Worm (Caenorhabditis elegans): ENCODE measurements around the gene ttr-32.

The ttr-32 gene

DNA sequence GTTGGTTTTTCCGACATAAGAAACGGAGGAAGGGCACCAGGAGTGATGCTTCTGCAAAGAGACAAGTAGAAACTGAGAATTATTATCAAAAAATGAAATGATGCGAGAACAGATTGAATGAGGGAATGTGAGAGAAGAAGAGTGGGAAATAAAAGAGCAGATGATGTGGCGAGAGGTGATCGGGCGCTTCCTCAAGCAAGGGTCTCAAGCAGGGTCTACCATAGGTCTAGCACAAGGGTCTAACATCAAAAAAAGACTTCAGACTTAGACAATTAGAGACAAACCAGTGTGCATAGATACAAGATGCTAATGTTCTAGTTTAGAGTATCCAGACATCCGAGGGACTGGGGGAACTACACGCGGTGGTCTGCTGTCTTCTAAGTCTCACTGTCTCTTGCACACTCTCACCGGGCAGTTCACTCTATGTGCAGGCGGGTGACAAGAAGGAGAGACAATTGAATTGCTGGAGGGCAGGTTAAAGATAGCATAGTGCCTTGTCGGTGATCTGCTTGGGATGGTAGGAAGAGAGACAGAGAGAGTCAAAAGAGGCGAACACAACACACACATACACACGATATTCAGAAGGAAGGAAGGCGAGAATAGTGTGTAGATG is 4.0 kb downstream of the ttr-32 start, which contains the start of gene R13A5.7 (continued):
- TF ChIP-seq egl-18 (GFP tag; IDR thresholded peaks at IDR 0.05): no peak
- TF ChIP-seq tlf-1 (GFP tag; optimal IDR thresholded peaks at IDR 0.05): peak; percentile 28
- peak; percentile 21 for TF ChIP-seq gei-17 (GFP tag; optimal IDR thresholded peaks at IDR 0.05)
- no peak for TF ChIP-seq snpc-1.1 (tag; optimal IDR thresholded peaks at IDR 0.05; ENCODE audit: insufficient read depth)
- no peak for TF ChIP-seq F22D6.2 (tag; optimal IDR thresholded peaks at IDR 0.05)
- no peak for TF ChIP-seq nfya-1 (tag; optimal IDR thresholded peaks at IDR 0.05; ENCODE audit: borderline replicate concordance, insufficient read depth)
- TF ChIP-seq ceh-58 (GFP tag; IDR thresholded peaks at IDR 0.05): no peak
- TF ChIP-seq mxl-1 (tag; optimal IDR thresholded peaks at IDR 0.05): no peak
- TF ChIP-seq nhr-120 (GFP tag; IDR thresholded peaks at IDR 0.05): no peak
- TF ChIP-seq Y79H2A.3 (GFP tag; conservative IDR thresholded peaks at IDR 0.05): no peak
- TF ChIP-seq egl-44 (GFP tag; IDR thresholded peaks at IDR 0.05): peak; percentile 50; the same call in 1 of the 2 replicates
- no peak for TF ChIP-seq F55B11.4 (tag; optimal IDR thresholded peaks at IDR 0.05; ENCODE audit: borderline replicate concordance, insufficient read depth)
- TF ChIP-seq hmg-20 (GFP tag; IDR thresholded peaks at IDR 0.05): 0 out of 2 replicates have a peak, but pooled peaks have one; percentile 3
- no peak for TF ChIP-seq sea-2 (GFP tag; IDR thresholded peaks at IDR 0.05)
- TF ChIP-seq F52B5.7 (tag; optimal IDR thresholded peaks at IDR 0.05): peak; percentile 6
- no peak for TF ChIP-seq lin-26 (GFP tag; IDR thresholded peaks at IDR 0.05)
- TF ChIP-seq rpc-1 (optimal IDR thresholded peaks at IDR 0.05): no peak
- no peak for TF ChIP-seq rpc-1 (tag; optimal IDR thresholded peaks at IDR 0.05)
- TF ChIP-seq ztf-18 (tag; optimal IDR thresholded peaks at IDR 0.05): peak; percentile 57
- no peak for TF ChIP-seq madf-10 (tag; optimal IDR thresholded peaks at IDR 0.05)
- no peak for TF ChIP-seq Y56A3A.18 (GFP tag; IDR thresholded peaks at IDR 0.05)
- 0 out of 2 replicates have a peak, but pooled peaks have one; percentile 47 for TF ChIP-seq aptf-2 (GFP tag; conservative IDR thresholded peaks at IDR 0.05)
- peak; percentile 69 for TF ChIP-seq lin-54 (GFP tag; optimal IDR thresholded peaks at IDR 0.05)
- no peak for TF ChIP-seq lsy-27 (tag; optimal IDR thresholded peaks at IDR 0.05; ENCODE audit: borderline replicate concordance, insufficient read depth)
- TF ChIP-seq ztf-6 (GFP tag; IDR thresholded peaks at IDR 0.05): no peak
- TF ChIP-seq xnd-1 (tag; optimal IDR thresholded peaks at IDR 0.05): no peak
- no peak for TF ChIP-seq D2030.7 (GFP tag; IDR thresholded peaks at IDR 0.05)
- TF ChIP-seq Y53F4B.3 (GFP tag; IDR thresholded peaks at IDR 0.05): no peak
- no peak for TF ChIP-seq mel-28 (tag; optimal IDR thresholded peaks at IDR 0.05; ENCODE audit: borderline replicate concordance)
- no peak for TF ChIP-seq lsl-1 (GFP tag; optimal IDR thresholded peaks at IDR 0.05)
- TF ChIP-seq F10E7.11 (tag; optimal IDR thresholded peaks at IDR 0.05): no peak
- TF ChIP-seq tbx-9 (tag; optimal IDR thresholded peaks at IDR 0.05; ENCODE audit: borderline replicate concordance): no peak
- TF ChIP-seq bed-2 (GFP tag; IDR thresholded peaks at IDR 0.05): no peak
- no peak for TF ChIP-seq B0261.1 (tag; optimal IDR thresholded peaks at IDR 0.05)
- no peak for TF ChIP-seq attf-6 (GFP tag; IDR thresholded peaks at IDR 0.05)
- no peak for TF ChIP-seq nhr-27 (tag; optimal IDR thresholded peaks at IDR 0.05)
- no peak for TF ChIP-seq hrde-1 (tag; optimal IDR thresholded peaks at IDR 0.05; ENCODE audit: borderline replicate concordance)
- TF ChIP-seq Y95B8A.8 (GFP tag; IDR thresholded peaks at IDR 0.05): no peak
- peak; percentile 71 for TF ChIP-seq ZK185.1 (tag; optimal IDR thresholded peaks at IDR 0.05; ENCODE audit: poor library complexity, severe bottlenecking)
- no peak; the same call in 1 of the 2 replicates for TF ChIP-seq mcd-1 (GFP tag; IDR thresholded peaks at IDR 0.05)
- peak; percentile 36 for TF ChIP-seq nhr-90 (tag; optimal IDR thresholded peaks at IDR 0.05)
- TF ChIP-seq cebp-1 (GFP tag; IDR thresholded peaks at IDR 0.05): no peak
- TF ChIP-seq cebp-1 (tag; optimal IDR thresholded peaks at IDR 0.05): peak; percentile 81
- TF ChIP-seq F57C9.4 (tag; optimal IDR thresholded peaks at IDR 0.05): no peak
- TF ChIP-seq snpc-4 (GFP tag; optimal IDR thresholded peaks at IDR 0.05): no peak
- TF ChIP-seq snpc-4 (tag; optimal IDR thresholded peaks at IDR 0.05): peak in 3 of 4 experiments; percentile 6 to 68 (median 59)
- no peak for TF ChIP-seq dox-1 (GFP tag; IDR thresholded peaks at IDR 0.05)
- peak; percentile 80 for TF ChIP-seq ceh-27 (GFP tag; optimal IDR thresholded peaks at IDR 0.05)
